Fruit fly (Drosophila melanogaster) whole organism: ENCODE data around the gene Imp.

Source experiments
- CG8478 ChIP-seq: fragments of >200 bp; optimal IDR thresholded peaks from 2 replicates; lab custom pipeline; 2018; ENCODE audit warnings: inconsistent platforms
- pan ChIP-seq: fragments of >200 bp; optimal IDR thresholded peaks from 2 replicates; lab custom pipeline; 2017
- psq ChIP-seq: fragments of >200 bp; optimal IDR thresholded peaks from 2 replicates; lab custom pipeline; 2017

DNA sequence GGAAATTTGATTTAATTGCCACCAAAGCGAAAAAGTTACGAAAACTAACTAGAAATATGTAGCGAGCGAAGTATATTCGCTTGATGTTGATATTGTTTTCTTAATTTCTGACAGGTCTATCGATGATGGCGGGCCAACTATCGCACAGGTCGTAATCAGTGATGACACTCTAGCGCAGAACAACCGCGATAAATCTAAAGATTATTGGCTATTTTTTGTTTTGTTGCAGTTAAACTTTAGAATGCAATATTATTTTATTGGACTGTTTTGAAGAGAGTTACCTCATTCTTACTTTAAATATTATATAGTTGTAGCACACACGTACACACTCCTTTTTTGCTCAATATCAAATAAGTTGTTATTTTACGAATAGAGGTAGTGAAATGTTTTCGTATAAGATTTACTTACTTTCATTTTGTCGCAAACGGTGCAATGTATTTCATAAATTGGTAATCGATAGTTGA lies 22.9 kb upstream of the Imp start, which contains the start of gene sbr:
- TF ChIP-seq pan (lab: Kevin White, UChicago), result no peak
- TF ChIP-seq CG8478, result no peak
- TF ChIP-seq psq (lab: Kevin White, UChicago), result no peak
